Worm (Caenorhabditis elegans) whole organism, L4/young adult: Measurements from ENCODE around the gene M03F8.5.

ENCODE experiments used
- W03F9.2 ChIP-seq: fragments of 150-350 bp; optimal IDR thresholded peaks from 2 replicates; lab custom pipeline; 2014; ENCODE audit warnings: missing biosample characterization, missing genetic modification characterization
- dao-5 ChIP-seq: sonication (generic microtip); optimal IDR thresholded peaks from 2 replicates; lab custom pipeline; 2016; ENCODE audit warnings: missing genotype, missing genetic modification characterization, moderate library complexity, missing compliant biosample characterization

DNA sequence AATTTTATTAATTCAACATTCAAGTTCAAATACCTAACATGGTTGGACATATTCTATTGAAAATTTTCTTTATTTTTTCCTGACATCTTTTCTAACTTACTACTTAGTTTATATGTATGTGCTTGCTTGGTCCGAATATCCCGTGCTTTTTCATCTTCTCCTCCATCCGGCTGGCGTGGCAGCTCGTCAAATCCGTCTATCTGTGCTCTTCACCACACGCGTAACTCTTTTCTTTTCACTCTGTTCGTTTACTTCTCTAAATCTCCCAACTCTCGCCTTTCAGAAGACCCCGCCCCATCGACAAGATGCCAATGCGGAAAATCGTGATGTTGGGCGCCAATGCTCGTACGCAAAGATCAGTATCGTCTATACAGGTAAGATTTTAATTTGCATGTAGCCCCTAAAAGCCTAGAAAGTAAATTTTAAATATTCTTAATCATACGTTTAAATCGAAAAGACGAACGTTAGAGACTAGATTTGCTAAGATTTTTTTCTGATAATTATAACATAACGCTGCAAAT lies 28.1 kb upstream of the M03F8.5 start:
- TF ChIP-seq W03F9.2 (tag; lab: Kevin White, UChicago) (no peak), dao-5 (tag; lab: Kevin White, UChicago) (no peak)
